Fruit fly (Drosophila melanogaster) whole organism, embryonic: ENCODE results near the gene CG14803.
A peak's percentile ranks its signal among the peaks of the same experiment; 100 is the strongest.

ENCODE experiments used
- Bgb ChIP-seq: fragments of 200-800 bp; sonication (Bioruptor generic); IDR thresholded peaks from 2 replicates; pipeline ENCODE4 v1.3.6; 2022; ENCODE audit warnings: missing biosample characterization, missing genetic modification characterization; ENCODE audit not compliant: partially characterized antibody
- BtbVII ChIP-seq: fragments of 200-800 bp; sonication (Bioruptor generic); optimal IDR thresholded peaks from 3 replicates; lab custom pipeline; 2017; ENCODE audit warnings: missing biosample characterization, mild to moderate bottlenecking, missing genetic modification characterization
- CG10147 ChIP-seq: fragments of 200-800 bp; sonication (Bioruptor generic); optimal IDR thresholded peaks from 2 replicates; lab custom pipeline; 2019; ENCODE audit warnings: missing biosample characterization, mild to moderate bottlenecking, missing genetic modification characterization, moderate library complexity
- CG11695 ChIP-seq: fragments of 200-800 bp; sonication (Bioruptor generic); IDR thresholded peaks from 3 replicates; pipeline ENCODE4 v1.3.6; 2022; ENCODE audit warnings: missing biosample characterization, missing genetic modification characterization
- CG12659 ChIP-seq: fragments of 200-800 bp; sonication (Bioruptor generic); optimal IDR thresholded peaks from 3 replicates; lab custom pipeline; 2017; ENCODE audit warnings: mild to moderate bottlenecking, missing biosample characterization, missing genetic modification reagents, missing genetic modification characterization
- CG14965 ChIP-seq: fragments of 200-800 bp; sonication (Bioruptor generic); optimal IDR thresholded peaks from 2 replicates; lab custom pipeline; 2016; ENCODE audit warnings: missing biosample characterization, missing genetic modification characterization, borderline replicate concordance
- CG15514 ChIP-seq: fragments of 200-800 bp; sonication (Bioruptor generic); optimal IDR thresholded peaks from 3 replicates; lab custom pipeline; 2017; ENCODE audit warnings: missing biosample characterization, missing genetic modification characterization, mild to moderate bottlenecking, moderate library complexity, missing genetic modification reagents
- CG1647 ChIP-seq: fragments of 200-800 bp; sonication (Bioruptor generic); optimal IDR thresholded peaks from 3 replicates; lab custom pipeline; 2016; ENCODE audit warnings: missing biosample characterization, missing genetic modification characterization
- CG18476 ChIP-seq: fragments of 200-800 bp; sonication (Bioruptor generic); optimal IDR thresholded peaks from 2 replicates; lab custom pipeline; 2016; ENCODE audit warnings: missing biosample characterization, mild to moderate bottlenecking, missing genetic modification characterization
- CG2120 ChIP-seq: fragments of 200-800 bp; sonication (Bioruptor generic); optimal IDR thresholded peaks from 3 replicates; lab custom pipeline; 2016; ENCODE audit warnings: missing biosample characterization, missing genetic modification characterization
- CG2678 ChIP-seq: fragments of 200-800 bp; sonication (Bioruptor generic); optimal IDR thresholded peaks from 3 replicates; lab custom pipeline; 2019; ENCODE audit warnings: missing biosample characterization, mild to moderate bottlenecking, missing genetic modification characterization, moderate library complexity
- CG3847 ChIP-seq: fragments of 200-800 bp; sonication (Bioruptor generic); IDR thresholded peaks from 2 replicates; pipeline ENCODE4 v1.3.6; 2022; ENCODE audit warnings: missing biosample characterization, missing genetic modification characterization
- CG43689 ChIP-seq: fragments of 200-800 bp; sonication (Bioruptor generic); IDR thresholded peaks from 2 replicates; pipeline ENCODE4 v1.3.6; 2022; ENCODE audit warnings: missing biosample characterization, missing genetic modification characterization
- CG4707 ChIP-seq: fragments of 200-800 bp; sonication (Bioruptor generic); optimal IDR thresholded peaks from 2 replicates; lab custom pipeline; 2018; ENCODE audit warnings: missing biosample characterization, mild to moderate bottlenecking, missing genetic modification characterization, moderate library complexity
- CG4820 ChIP-seq: fragments of 200-800 bp; sonication (Bioruptor generic); optimal IDR thresholded peaks from 3 replicates; lab custom pipeline; 2016; ENCODE audit warnings: missing biosample characterization, missing genetic modification characterization
- CG5245 ChIP-seq: fragments of 200-800 bp; sonication (Bioruptor generic); optimal IDR thresholded peaks from 3 replicates; lab custom pipeline; 2016; ENCODE audit warnings: missing biosample characterization, missing genetic modification characterization
- CG6175 ChIP-seq: fragments of 200-800 bp; sonication (Bioruptor generic); IDR thresholded peaks from 3 replicates; pipeline ENCODE4 v1.3.6; 2022; ENCODE audit warnings: missing biosample characterization, missing genetic modification characterization
- CG6654 ChIP-seq: fragments of 200-800 bp; sonication (Bioruptor generic); optimal IDR thresholded peaks from 2 replicates; lab custom pipeline; 2017; ENCODE audit warnings: missing biosample characterization, mild to moderate bottlenecking, missing genetic modification characterization
- CG6689 ChIP-seq: fragments of 200-800 bp; sonication (Bioruptor generic); IDR thresholded peaks from 2 replicates; pipeline ENCODE4 v1.3.6; 2022; ENCODE audit warnings: missing biosample characterization, missing genetic modification characterization
- CG7963 ChIP-seq: fragments of 200-800 bp; sonication (Bioruptor generic); IDR thresholded peaks from 3 replicates; pipeline ENCODE4 v1.3.6; 2022; ENCODE audit warnings: missing biosample characterization, missing genetic modification characterization; ENCODE audit not compliant: partially characterized antibody
- CG8924 ChIP-seq: fragments of 200-800 bp; optimal IDR thresholded peaks from 3 replicates; lab custom pipeline; 2019; ENCODE audit warnings: missing biosample characterization, mild to moderate bottlenecking, missing genetic modification characterization, moderate library complexity
- CG9727 ChIP-seq: fragments of 200-800 bp; sonication (Bioruptor generic); optimal IDR thresholded peaks from 3 replicates; lab custom pipeline; 2017; ENCODE audit warnings: missing biosample characterization, mild to moderate bottlenecking, missing genetic modification characterization
- CoRest ChIP-seq: fragments of 200-800 bp; sonication (Bioruptor generic); optimal IDR thresholded peaks from 3 replicates; lab custom pipeline; 2018; ENCODE audit warnings: missing biosample characterization, mild to moderate bottlenecking, missing genetic modification characterization, moderate library complexity
- Dad ChIP-seq: fragments of 200-800 bp; sonication (Bioruptor generic); optimal IDR thresholded peaks from 3 replicates; lab custom pipeline; 2016; ENCODE audit warnings: missing biosample characterization, missing genetic modification characterization
- Dbx ChIP-seq: fragments of 200-800 bp; sonication (Bioruptor generic); IDR thresholded peaks from 3 replicates; pipeline ENCODE4 v1.3.6; 2022; ENCODE audit warnings: missing biosample characterization, missing genetic modification characterization
- E2f1 ChIP-seq: fragments of 200-800 bp; sonication (Bioruptor generic); IDR thresholded peaks from 2 replicates; pipeline ENCODE4 v1.3.6; 2022; ENCODE audit warnings: missing biosample characterization, missing genetic modification characterization
- HHEX ChIP-seq: fragments of 200-800 bp; sonication (Bioruptor generic); optimal IDR thresholded peaks from 3 replicates; lab custom pipeline; 2017; ENCODE audit warnings: missing biosample characterization, mild to moderate bottlenecking, missing genetic modification characterization, missing genetic modification reagents
- Hr3 ChIP-seq: fragments of 200-800 bp; sonication (Bioruptor generic); optimal IDR thresholded peaks from 3 replicates; lab custom pipeline; 2016; ENCODE audit warnings: missing biosample characterization, missing genetic modification characterization
- Jarid2 ChIP-seq: fragments of 200-800 bp; sonication (Bioruptor generic); optimal IDR thresholded peaks from 3 replicates; lab custom pipeline; 2017; ENCODE audit warnings: mild to moderate bottlenecking, missing biosample characterization, missing genetic modification reagents, missing genetic modification characterization
- Lpt ChIP-seq: fragments of >200 bp; optimal IDR thresholded peaks from 2 replicates; lab custom pipeline; 2018; ENCODE audit warnings: missing biosample characterization, missing genetic modification characterization
- Nf-YB ChIP-seq: fragments of 200-800 bp; sonication (Bioruptor generic); optimal IDR thresholded peaks from 3 replicates; lab custom pipeline; 2019; ENCODE audit warnings: missing biosample characterization, mild to moderate bottlenecking, missing genetic modification characterization, moderate library complexity
- Optix ChIP-seq: fragments of 200-800 bp; sonication (Bioruptor generic); IDR thresholded peaks from 3 replicates; pipeline ENCODE4 v1.3.6; 2022; ENCODE audit warnings: missing biosample characterization, missing genetic modification characterization
- Sry-δ ChIP-seq: fragments of 200-800 bp; sonication (Bioruptor generic); optimal IDR thresholded peaks from 2 replicates; lab custom pipeline; 2016; ENCODE audit warnings: missing biosample characterization, missing genetic modification characterization
- ase ChIP-seq: fragments of 200-800 bp; sonication (Bioruptor generic); IDR thresholded peaks from 3 replicates; pipeline ENCODE4 v1.3.6; 2022; ENCODE audit warnings: missing biosample characterization, missing genetic modification characterization
- btn ChIP-seq: fragments of 200-800 bp; sonication (Bioruptor generic); optimal IDR thresholded peaks from 2 replicates; lab custom pipeline; 2016; ENCODE audit warnings: missing biosample characterization, missing genetic modification characterization
- crp ChIP-seq, 2 experiments: fragments of 200-800 bp; sonication (Bioruptor generic); optimal IDR thresholded peaks; 2 replicates in 1 of 2; 3 replicates in 1 of 2; lab custom pipeline; 2017; ENCODE audit warnings: missing biosample characterization in 2 of 2, missing genetic modification characterization in 2 of 2, mild to moderate bottlenecking in 1 of 2, moderate library complexity in 1 of 2
- danr ChIP-seq: fragments of 200-800 bp; sonication (Bioruptor generic); IDR thresholded peaks from 2 replicates; pipeline ENCODE4 v1.3.6; 2022; ENCODE audit warnings: missing biosample characterization, missing genetic modification characterization
- fd96Cb ChIP-seq: fragments of 200-800 bp; sonication (Bioruptor generic); optimal IDR thresholded peaks from 2 replicates; lab custom pipeline; 2018; ENCODE audit warnings: missing biosample characterization, mild to moderate bottlenecking, missing genetic modification characterization, moderate library complexity
- jumu ChIP-seq: fragments of 200-800 bp; sonication (Bioruptor generic); optimal IDR thresholded peaks from 3 replicates; lab custom pipeline; 2016; ENCODE audit warnings: missing biosample characterization, missing genetic modification characterization
- lmd ChIP-seq: fragments of 200-800 bp; sonication (Bioruptor generic); IDR thresholded peaks from 2 replicates; pipeline ENCODE4 v1.3.6; 2022; ENCODE audit warnings: missing biosample characterization, missing genetic modification characterization
- onecut ChIP-seq: fragments of 200-800 bp; sonication (Bioruptor generic); IDR thresholded peaks from 2 replicates; pipeline ENCODE4 v1.3.6; 2022; ENCODE audit warnings: missing biosample characterization, missing genetic modification characterization
- pb ChIP-seq: fragments of 200-800 bp; sonication (Bioruptor generic); optimal IDR thresholded peaks from 3 replicates; lab custom pipeline; 2016; ENCODE audit warnings: missing biosample characterization, missing genetic modification characterization
- pfk ChIP-seq: fragments of 200-800 bp; sonication (Bioruptor generic); optimal IDR thresholded peaks from 2 replicates; lab custom pipeline; 2018; ENCODE audit warnings: missing biosample characterization, mild to moderate bottlenecking, missing genetic modification characterization, moderate library complexity
- psq ChIP-seq: fragments of 200-800 bp; sonication (Bioruptor generic); optimal IDR thresholded peaks from 2 replicates; lab custom pipeline; 2017; ENCODE audit warnings: missing biosample characterization, missing genetic modification characterization
- row ChIP-seq: fragments of 200-800 bp; sonication (Bioruptor generic); IDR thresholded peaks from 3 replicates; pipeline ENCODE4 v1.3.6; 2022; ENCODE audit warnings: missing biosample characterization, missing genetic modification characterization
- seq ChIP-seq: fragments of 200-800 bp; sonication (Bioruptor generic); IDR thresholded peaks from 2 replicates; pipeline ENCODE4 v1.3.6; 2022; ENCODE audit warnings: missing biosample characterization, missing genetic modification characterization
- sim ChIP-seq: fragments of 200-800 bp; sonication (Bioruptor generic); IDR thresholded peaks from 2 replicates; pipeline ENCODE4 v1.3.6; 2022; ENCODE audit warnings: missing biosample characterization, missing genetic modification characterization
- sima ChIP-seq: fragments of 200-800 bp; sonication (Bioruptor generic); optimal IDR thresholded peaks from 2 replicates; lab custom pipeline; 2016; ENCODE audit warnings: missing biosample characterization, missing genetic modification characterization
- sna ChIP-seq: fragments of 200-800 bp; sonication (Bioruptor generic); IDR thresholded peaks from 2 replicates; pipeline ENCODE4 v1.3.6; 2022; ENCODE audit warnings: missing biosample characterization, missing genetic modification characterization; ENCODE audit not compliant: partially characterized antibody
- ssp ChIP-seq: fragments of 200-800 bp; sonication (Bioruptor generic); IDR thresholded peaks from 2 replicates; pipeline ENCODE4 v1.3.6; 2022; ENCODE audit warnings: missing biosample characterization, missing genetic modification characterization
- usp ChIP-seq: fragments of >200 bp; optimal IDR thresholded peaks from 2 replicates; lab custom pipeline; 2017; ENCODE audit warnings: missing biosample characterization, missing genetic modification characterization

Gene CG14803

DNA sequence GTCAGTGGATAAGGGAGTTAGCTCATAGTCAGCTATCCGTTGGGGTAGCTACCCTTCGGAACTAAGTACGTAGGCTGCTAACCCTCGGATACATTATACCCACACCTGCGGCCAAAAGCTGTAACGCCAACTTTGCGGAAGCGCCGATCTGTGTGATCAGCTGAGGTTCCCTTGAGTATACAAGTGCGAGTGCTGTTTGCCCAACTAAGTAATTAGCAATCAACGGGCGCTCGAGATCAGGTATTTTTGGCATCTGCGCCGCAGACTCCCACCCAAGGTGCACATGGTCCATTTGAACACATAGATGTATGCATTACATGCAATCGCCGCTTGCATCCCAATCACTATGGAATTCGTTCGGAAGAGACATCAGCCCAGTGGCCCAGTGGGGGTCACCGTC lies 14.6 kb upstream of the CG14803 start (continued):
- TF ChIP-seq CoRest (tag; lab: Kevin White, UChicago) (peak; percentile 15), onecut (GFP tag; lab: Robert Waterston, UW) (peak; percentile 44), Optix (GFP tag; lab: Robert Waterston, UW) (no peak), Lpt (GFP tag; lab: Kevin White, UChicago) (no peak), BtbVII (GFP tag; lab: Kevin White, UChicago) (peak; percentile 89), CG14965 (GFP tag; lab: Kevin White, UChicago) (peak; percentile 50), Bgb (GFP tag; lab: Robert Waterston, UW) (no peak), CG6654 (no peak), jumu (GFP tag; lab: Kevin White, UChicago) (peak; percentile 51), ssp (GFP tag; lab: Robert Waterston, UW) (no peak), CG43689 (GFP tag; lab: Robert Waterston, UW) (peak; percentile 60; the same call in 1 of the 2 replicates), Nf-YB (GFP tag; lab: Kevin White, UChicago) (no peak), sim (GFP tag; lab: Robert Waterston, UW) (no peak), Sry-δ (GFP tag; lab: Kevin White, UChicago) (peak; percentile 28), CG1647 (GFP tag; lab: Kevin White, UChicago) (peak; percentile 12), CG4820 (no peak), E2f1 (GFP tag; lab: Robert Waterston, UW) (peak; percentile 62; the same call in 1 of the 2 replicates), CG12659 (GFP tag; lab: Kevin White, UChicago) (peak; percentile 77), Dad (GFP tag; lab: Kevin White, UChicago) (peak; percentile 15), CG11695 (GFP tag; lab: Robert Waterston, UW) (peak; percentile 73), pfk (GFP tag; lab: Kevin White, UChicago) (peak; percentile 43), CG15514 (GFP tag; lab: Kevin White, UChicago) (peak; percentile 92), pb (peak; percentile 57), CG6689 (GFP tag; lab: Robert Waterston, UW) (peak; percentile 23; the same call in 1 of the 2 replicates), CG6175 (GFP tag; lab: Robert Waterston, UW) (peak; percentile 56; the same call in 1 of the 3 replicates), ase (peak; percentile 57; the same call in 2 of the 3 replicates), CG8924 (tag; lab: Kevin White, UChicago) (peak; percentile 13), seq (GFP tag; lab: Robert Waterston, UW) (peak; percentile 88), psq (GFP tag; lab: Kevin White, UChicago) (peak; percentile 6), sna (GFP tag; lab: Robert Waterston, UW) (no peak), Dbx (GFP tag; lab: Robert Waterston, UW) (peak; percentile 89; the same call in 2 of the 3 replicates), CG7963 (GFP tag; lab: Robert Waterston, UW) (no peak), lmd (GFP tag; lab: Robert Waterston, UW) (no peak; the same call in 1 of the 2 replicates), fd96Cb (tag; lab: Kevin White, UChicago) (no peak), crp (GFP tag; optimal IDR thresholded peaks at IDR 0.05; lab: Kevin White, UChicago) (no peak), CG4707 (GFP tag; lab: Kevin White, UChicago) (no peak), row (GFP tag; lab: Robert Waterston, UW) (0 out of 3 replicates have a peak, but pooled peaks have one; percentile 7), CG5245 (GFP tag; lab: Kevin White, UChicago) (no peak), CG10147 (peak; percentile 26), CG2120 (GFP tag; lab: Kevin White, UChicago) (peak; percentile 81), CG9727 (GFP tag; lab: Kevin White, UChicago) (peak; percentile 57), btn (GFP tag; lab: Kevin White, UChicago) (peak; percentile 21), usp (GFP tag; lab: Kevin White, UChicago) (no peak), Jarid2 (GFP tag; lab: Kevin White, UChicago) (peak; percentile 52), CG2678 (tag; lab: Kevin White, UChicago) (peak; percentile 79), danr (GFP tag; lab: Robert Waterston, UW) (0 out of 2 replicates have a peak, but pooled peaks have one; percentile 24), sima (peak; percentile 32), Hr3 (GFP tag; lab: Kevin White, UChicago) (no peak), CG3847 (GFP tag; lab: Robert Waterston, UW) (peak; percentile 52), HHEX (GFP tag; lab: Kevin White, UChicago) (peak; percentile 87), CG18476 (GFP tag; lab: Kevin White, UChicago) (peak; percentile 38)
